Worm (Caenorhabditis elegans) whole organism, L4 larva: ENCODE results near the gene hecw-1.
A peak's percentile ranks its signal among the peaks of the same experiment; 100 is the strongest.
"Not testable (repeated sequence)": the region's sequence is repeated elsewhere in the genome, so short reads cannot be mapped to it uniquely, and the experiment has no call there.

Source experiments
- aha-1 ChIP-seq: fragments of 150-350 bp; peaks from one replicate; lab custom pipeline; 2014; ENCODE audit warnings: missing biosample characterization, missing genetic modification characterization
- ceh-28 ChIP-seq: fragments of 150-350 bp; optimal IDR thresholded peaks from 2 replicates; lab custom pipeline; 2014; ENCODE audit warnings: missing biosample characterization, missing genetic modification reagents, missing genetic modification characterization
- nhr-237 ChIP-seq: sonication (generic microtip); optimal IDR thresholded peaks from 2 replicates; lab custom pipeline; 2017; ENCODE audit warnings: missing biosample characterization, missing genetic modification characterization
- snpc-4 ChIP-seq: fragments of 150-350 bp; optimal IDR thresholded peaks from 2 replicates; lab custom pipeline; 2014; ENCODE audit warnings: missing biosample characterization, missing genetic modification characterization
- spr-1 ChIP-seq: sonication (generic microtip); optimal IDR thresholded peaks from 2 replicates; lab custom pipeline; 2016; ENCODE audit warnings: mild to moderate bottlenecking, missing genetic modification characterization, missing compliant biosample characterization
- unc-130 ChIP-seq: sonication (generic microtip); optimal IDR thresholded peaks from 2 replicates; lab custom pipeline; 2016; ENCODE audit warnings: missing genetic modification reagents, missing genetic modification characterization, missing compliant biosample characterization
- unc-62 ChIP-seq, 3 experiments: fragments of 150-350 bp in 1 of 3; sonication (generic microtip); optimal IDR thresholded peaks in 2 of 3; peaks in 1 of 3; 1 replicate in 1 of 3; 2 replicates in 2 of 3; lab custom pipeline; 2014 to 2017; ENCODE audit warnings: missing biosample characterization in 3 of 3, missing genetic modification characterization in 3 of 3, missing genetic modification reagents in 3 of 3, missing genotype in 1 of 3

DNA sequence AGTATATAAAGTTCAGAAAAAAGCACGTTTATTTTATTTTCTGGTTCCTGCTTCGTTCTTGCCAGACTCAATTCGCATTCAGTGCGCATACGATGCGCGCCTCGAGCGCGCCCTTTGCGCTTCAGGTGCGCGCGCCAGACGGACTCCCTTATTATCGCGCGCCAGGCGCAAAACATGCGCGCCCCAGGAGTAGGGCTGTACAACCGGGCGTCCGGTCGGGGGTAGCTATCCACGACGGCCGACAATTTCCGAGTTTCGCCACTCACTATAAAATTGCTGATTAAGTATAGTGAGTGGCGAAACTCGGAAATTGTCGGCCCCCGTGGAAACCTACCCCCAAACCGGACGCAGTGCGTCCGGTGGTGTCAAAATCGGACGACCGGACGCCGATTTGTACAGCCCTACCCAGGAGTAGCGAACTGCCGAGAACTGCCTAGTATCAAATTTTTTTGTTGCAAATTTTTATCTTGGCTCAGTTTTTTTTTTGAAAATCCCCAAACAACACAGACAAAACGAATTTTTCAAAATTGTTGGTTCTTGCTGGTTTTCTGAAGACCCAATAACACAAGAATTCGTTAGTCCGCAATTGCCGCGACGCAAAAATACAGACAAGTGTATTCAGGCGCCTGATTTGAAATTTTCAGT lies 43.8 kb upstream of the hecw-1 start:
- TF ChIP-seq spr-1 (tag; lab: Kevin White, UChicago); snpc-4 (tag; lab: Kevin White, UChicago); unc-62 (tag; optimal IDR thresholded peaks at IDR 0.05; lab: Kevin White, UChicago); unc-130 (GFP tag; lab: Kevin White, UChicago); nhr-237 (tag; lab: Kevin White, UChicago); ceh-28 (tag; lab: Kevin White, UChicago); aha-1 (tag; lab: Kevin White, UChicago): not testable (repeated sequence)
- peak in 1 of 2 experiments; percentile 57 for TF ChIP-seq unc-62 (GFP tag; optimal IDR thresholded peaks at IDR 0.05 in 1 of 2; lab: Kevin White, UChicago)
